Fruit fly (Drosophila melanogaster): ENCODE results near the gene Cad87A.

Gene Cad87A

DNA sequence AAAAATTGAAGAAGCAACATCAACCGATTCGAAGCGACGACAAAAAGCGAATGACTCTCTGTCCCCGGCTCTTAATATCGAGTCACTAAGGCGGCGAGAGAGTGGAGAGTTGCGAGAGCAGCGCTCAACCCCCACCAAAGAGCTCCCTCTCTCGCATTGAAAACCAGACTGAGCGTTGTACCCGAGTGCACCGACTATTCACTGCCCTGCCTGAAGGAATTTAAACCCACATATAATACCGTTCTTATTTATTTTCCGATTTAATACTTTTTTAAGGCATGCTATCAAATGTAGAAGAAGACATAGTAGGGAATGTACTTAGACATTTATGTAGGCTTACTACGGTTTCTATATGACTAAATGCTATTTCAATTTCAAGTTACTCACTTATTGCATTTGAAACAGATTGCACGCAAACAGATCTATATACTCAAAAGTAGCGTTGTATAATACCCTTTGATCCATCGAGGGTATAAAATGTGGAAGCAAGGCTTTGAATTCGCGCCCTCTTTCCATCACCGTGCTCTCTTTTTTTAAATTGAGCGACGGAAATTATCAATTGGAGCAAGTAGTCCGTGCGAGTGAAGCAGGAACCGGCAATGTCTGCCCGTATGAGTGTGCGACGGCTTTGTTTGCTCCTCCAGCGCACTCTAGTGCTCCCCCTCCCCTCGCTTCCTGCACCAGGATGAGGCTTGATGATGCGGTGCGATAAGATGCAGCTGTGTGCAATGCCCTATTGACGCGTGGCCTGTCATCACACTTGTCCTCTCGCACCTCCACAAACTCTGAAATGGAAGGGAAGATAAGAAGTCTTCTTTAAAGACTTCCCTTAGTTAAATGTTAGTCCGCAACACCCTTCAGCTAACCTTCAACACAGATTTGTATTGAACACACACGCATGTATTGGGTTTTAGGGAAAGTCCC is 61.6 kb downstream of the Cad87A start, which contains the start of gene mthl5 (continued):
- TF ChIP-seq CG1647 (GFP tag; optimal IDR thresholded peaks at IDR 0.05) (peak; percentile 67), CG1832 (GFP tag; optimal IDR thresholded peaks at IDR 0.05) (no peak), cas (GFP tag; IDR thresholded peaks at IDR 0.05) (no peak), bab2 (GFP tag; optimal IDR thresholded peaks at IDR 0.05) (peak; percentile 87), Dp (GFP tag; optimal IDR thresholded peaks at IDR 0.05) (no peak), grn (GFP tag; optimal IDR thresholded peaks at IDR 0.05) (peak; percentile 37), H15 (GFP tag; IDR thresholded peaks at IDR 0.05) (peak; percentile 61), Chrac-16 (GFP tag; optimal IDR thresholded peaks at IDR 0.05) (peak; percentile 88), CG1602 (GFP tag; optimal IDR thresholded peaks at IDR 0.05) (peak; percentile 82), amos (GFP tag; IDR thresholded peaks at IDR 0.05; ENCODE audit: partially characterized antibody) (no peak), Ptx1 (GFP tag; IDR thresholded peaks at IDR 0.05) (peak; percentile 84), CG3726 (GFP tag; IDR thresholded peaks at IDR 0.05) (peak; percentile 54; the same call in 1 of the 3 replicates), caup (GFP tag; optimal IDR thresholded peaks at IDR 0.05; ENCODE audit: severe bottlenecking) (peak; percentile 70), PHDP (tag; optimal IDR thresholded peaks at IDR 0.05) (peak; percentile 81), CG11560 (tag; IDR thresholded peaks at IDR 0.05) (peak; percentile 53; the same call in 1 of the 3 replicates), C15 (GFP tag; IDR thresholded peaks at IDR 0.05) (0 out of 3 replicates have a peak, but pooled peaks have one; percentile 47), slp2 (GFP tag; optimal IDR thresholded peaks at IDR 0.05) (peak; percentile 82), CG18011 (GFP tag; optimal IDR thresholded peaks at IDR 0.05) (no peak), CG7745 (tag; optimal IDR thresholded peaks at IDR 0.05) (no peak), Jarid2 (GFP tag; optimal IDR thresholded peaks at IDR 0.05) (peak; percentile 20), CG10267 (tag; optimal IDR thresholded peaks at IDR 0.05) (peak; percentile 80), Eip74EF (GFP tag; optimal IDR thresholded peaks at IDR 0.05) (peak in 1 of 2 experiments; percentile 77), CG30431 (GFP tag; optimal IDR thresholded peaks at IDR 0.05) (peak; percentile 63), H2.0 (GFP tag; IDR thresholded peaks at IDR 0.05) (peak; percentile 48; the same call in 1 of the 2 replicates), bcd (GFP tag; optimal IDR thresholded peaks at IDR 0.05) (peak; percentile 83), CG12744 (GFP tag; optimal IDR thresholded peaks at IDR 0.05) (peak; percentile 32), Dip3 (GFP tag; optimal IDR thresholded peaks at IDR 0.05) (peak; percentile 54), chinmo (GFP tag; IDR thresholded peaks at IDR 0.05; ENCODE audit: partially characterized antibody) (peak; percentile 3; the same call in 2 of the 4 replicates), Opbp (GFP tag; IDR thresholded peaks at IDR 0.05; ENCODE audit: partially characterized antibody) (no peak), CG15514 (GFP tag; optimal IDR thresholded peaks at IDR 0.05) (peak; percentile 39), CG13296 (GFP tag; optimal IDR thresholded peaks at IDR 0.05) (peak; percentile 59), CG11723 (GFP tag; optimal IDR thresholded peaks at IDR 0.05) (peak; percentile 61), Abd-B (GFP tag; optimal IDR thresholded peaks at IDR 0.05) (peak; percentile 86), lov (optimal IDR thresholded peaks at IDR 0.05) (no peak), lov (GFP tag; IDR thresholded peaks at IDR 0.05) (no peak), CG13287 (GFP tag; IDR thresholded peaks at IDR 0.05; ENCODE audit: partially characterized antibody) (0 out of 2 replicates have a peak, but pooled peaks have one; percentile 32), CG8281 (tag; optimal IDR thresholded peaks at IDR 0.05) (peak; percentile 62), CG6254 (GFP tag; optimal IDR thresholded peaks at IDR 0.05) (peak; percentile 69), bsh (GFP tag; optimal IDR thresholded peaks at IDR 0.05) (peak; percentile 84 to 90), CG3281 (GFP tag; optimal IDR thresholded peaks at IDR 0.05) (peak; percentile 64), CG4707 (GFP tag; optimal IDR thresholded peaks at IDR 0.05) (peak; percentile 55), CG9817 (tag; optimal IDR thresholded peaks at IDR 0.05) (peak; percentile 44), GATAe (GFP tag; conservative IDR thresholded peaks at IDR 0.05) (0 out of 2 replicates have a peak, but pooled peaks have one; percentile 14), CG3407 (GFP tag; optimal IDR thresholded peaks at IDR 0.05) (peak; percentile 55), HLHmδ (GFP tag; optimal IDR thresholded peaks at IDR 0.05) (peak; percentile 48), B-H1 (GFP tag; IDR thresholded peaks at IDR 0.05) (peak; percentile 41; the same call in 2 of the 3 replicates)

All from whole organism, embryonic.